Fruit fly (Drosophila melanogaster): Measurements from ENCODE around the gene CG5111.

The CG5111 gene

DNA sequence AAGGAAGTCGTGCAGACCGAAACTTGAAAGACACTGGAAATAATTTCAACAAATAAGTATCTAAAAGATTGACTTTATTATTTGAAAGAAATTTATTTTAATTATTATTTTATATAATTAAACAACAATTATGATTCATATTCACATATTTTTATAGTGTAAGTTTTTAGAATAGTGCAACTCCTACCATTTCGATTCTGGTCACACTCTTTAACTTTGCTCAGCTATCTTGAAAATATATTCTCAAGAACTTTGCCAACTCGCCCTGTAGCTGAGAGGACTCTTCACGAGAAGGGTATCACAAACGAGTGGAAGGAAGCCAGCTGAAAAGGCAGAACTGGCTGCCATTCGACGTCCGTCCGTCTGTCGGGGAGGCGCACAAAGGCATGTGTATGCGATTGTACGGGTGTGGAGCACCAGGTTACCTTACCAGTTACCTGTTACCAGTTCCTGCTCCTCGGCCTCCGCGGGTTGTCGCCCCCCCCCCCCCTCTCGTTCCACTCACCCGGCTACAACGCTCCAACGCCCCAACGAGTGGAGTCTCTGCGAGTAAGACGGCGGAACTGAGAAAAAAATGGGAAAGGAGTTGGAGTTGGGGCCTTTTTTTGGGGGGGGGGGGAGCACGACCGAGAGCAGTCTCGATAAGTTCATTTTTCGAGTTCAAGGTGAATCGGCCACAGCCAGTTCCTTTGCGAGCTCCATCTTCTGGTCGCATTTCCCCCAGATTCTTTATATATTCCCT is 49.5 kb downstream of the CG5111 start:
- TF ChIP-seq Sry-δ (GFP tag; optimal IDR thresholded peaks at IDR 0.05) (no peak), CG14050 (GFP tag; IDR thresholded peaks at IDR 0.05) (no peak), CG8388 (GFP tag; optimal IDR thresholded peaks at IDR 0.05) (no peak), Hmr (GFP tag; optimal IDR thresholded peaks at IDR 0.05) (peak; percentile 8), CG2678 (tag; optimal IDR thresholded peaks at IDR 0.05) (peak; percentile 4), CG11696 (GFP tag; IDR thresholded peaks at IDR 0.05) (no peak), gce (GFP tag; IDR thresholded peaks at IDR 0.05) (no peak), Hr39 (optimal IDR thresholded peaks at IDR 0.05) (peak; percentile 76), lbe (GFP tag; optimal IDR thresholded peaks at IDR 0.05) (peak; percentile 75), Drgx (GFP tag; IDR thresholded peaks at IDR 0.05) (peak; percentile 60), Xrp1 (GFP tag; IDR thresholded peaks at IDR 0.05) (0 out of 2 replicates have a peak, but pooled peaks have one; percentile 10), CG12155 (GFP tag; optimal IDR thresholded peaks at IDR 0.05) (no peak), CG18599 (GFP tag; optimal IDR thresholded peaks at IDR 0.05) (peak; percentile 15), nom (GFP tag; optimal IDR thresholded peaks at IDR 0.05) (peak; percentile 71), CG3838 (GFP tag; optimal IDR thresholded peaks at IDR 0.05) (no peak), bsh (GFP tag; optimal IDR thresholded peaks at IDR 0.05) (peak in 1 of 2 experiments; percentile 68), Mad (GFP tag; optimal IDR thresholded peaks at IDR 0.05) (no peak), crol (GFP tag; IDR thresholded peaks at IDR 0.05) (peak; percentile 51), corto (GFP tag; optimal IDR thresholded peaks at IDR 0.05) (peak; percentile 39), CG11504 (tag; optimal IDR thresholded peaks at IDR 0.05) (peak; percentile 14), Ets65A (GFP tag) (peak; percentile 65), CG11456 (GFP tag; IDR thresholded peaks at IDR 0.05) (0 out of 3 replicates have a peak, but pooled peaks have one; percentile 32)

Data from whole organism, embryonic.